Worm (Caenorhabditis elegans) whole organism, L1 larva: Measurements from ENCODE around the gene clec-257.

Source experiments
- ceh-8 ChIP-seq: fragments of 200-800 bp; sonication (Bioruptor generic); optimal IDR thresholded peaks from 2 replicates; lab custom pipeline; 2018; ENCODE audit warnings: mild to moderate bottlenecking, missing genetic modification characterization, moderate library complexity, missing compliant biosample characterization
- elt-3 ChIP-seq, 6 experiments: fragments of 150-350 bp in 1 of 6; sonication (generic microtip); optimal IDR thresholded peaks; 2 replicates each; lab custom pipeline; 2017 to 2018; ENCODE audit warnings: missing biosample characterization in 6 of 6, missing genetic modification characterization in 6 of 6, inconsistent platforms in 1 of 6
- fkh-8 ChIP-seq: sonication (generic microtip); optimal IDR thresholded peaks from 2 replicates; lab custom pipeline; 2016; ENCODE audit warnings: mild to moderate bottlenecking, missing genetic modification characterization, missing compliant biosample characterization
- lin-15B ChIP-seq: fragments of 150-350 bp; sonication (generic microtip); optimal IDR thresholded peaks from 3 replicates; lab custom pipeline; 2014; ENCODE audit warnings: missing biosample characterization, missing genetic modification characterization
- nhr-11 ChIP-seq: fragments of 150-350 bp; optimal IDR thresholded peaks from 2 replicates; lab custom pipeline; 2014; ENCODE audit warnings: missing biosample characterization, missing genetic modification characterization
- nhr-12 ChIP-seq: sonication (generic microtip); optimal IDR thresholded peaks from 2 replicates; lab custom pipeline; 2017; ENCODE audit warnings: missing biosample characterization, missing genetic modification characterization
- nhr-19 ChIP-seq: fragments of 200-800 bp; sonication (Bioruptor generic); conservative IDR thresholded peaks from 2 replicates; pipeline ENCODE4 v1.3.6; 2022; ENCODE audit warnings: missing genetic modification characterization, missing compliant biosample characterization
- nhr-237 ChIP-seq: fragments of 150-350 bp; optimal IDR thresholded peaks from 2 replicates; lab custom pipeline; 2014; ENCODE audit warnings: missing biosample characterization, missing genetic modification characterization
- skn-1 ChIP-seq: fragments of 150-350 bp; optimal IDR thresholded peaks from 2 replicates; lab custom pipeline; 2014; ENCODE audit warnings: missing biosample characterization, missing genetic modification characterization
- tlp-1 ChIP-seq: fragments of 150-350 bp; optimal IDR thresholded peaks from 2 replicates; lab custom pipeline; 2014; ENCODE audit warnings: missing biosample characterization, missing genetic modification characterization
- xbp-1 ChIP-seq: sonication (generic microtip); optimal IDR thresholded peaks from 2 replicates; lab custom pipeline; 2016; ENCODE audit warnings: missing genetic modification characterization, missing compliant biosample characterization
- zag-1 ChIP-seq: fragments of 150-350 bp; optimal IDR thresholded peaks from 2 replicates; lab custom pipeline; 2014; ENCODE audit warnings: missing biosample characterization, missing genetic modification characterization
- ztf-11 ChIP-seq, 2 experiments: sonication (generic microtip); optimal IDR thresholded peaks; 2 replicates each; lab custom pipeline; 2016 to 2017; ENCODE audit warnings: missing genetic modification characterization in 2 of 2, missing biosample characterization in 1 of 2, missing compliant biosample characterization in 1 of 2

DNA sequence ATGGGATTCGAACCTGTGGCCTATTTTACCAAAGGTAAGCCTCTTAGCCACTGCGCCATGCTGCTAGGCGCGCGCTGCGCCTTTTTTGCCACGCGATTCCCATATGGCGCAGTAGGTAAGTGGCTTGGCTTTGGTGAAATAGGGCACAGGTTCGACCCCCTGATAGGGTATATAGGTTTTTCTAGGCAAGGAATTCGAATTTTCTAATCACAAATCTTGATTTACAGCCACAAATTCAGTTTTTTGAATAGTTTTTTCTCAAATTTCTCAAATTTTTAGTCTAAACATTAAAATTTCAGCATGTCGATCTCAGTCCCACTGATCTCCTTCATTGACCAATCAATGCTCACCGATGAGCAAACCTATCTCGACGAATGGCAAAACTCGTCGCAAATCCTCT, 37.8 kb downstream of the clec-257 start, which contains the start of gene C54E10.3:
- no peak for TF ChIP-seq nhr-12 (tag; lab: Kevin White, UChicago)
- no peak for TF ChIP-seq zag-1 (tag; lab: Kevin White, UChicago)
- no peak for TF ChIP-seq xbp-1 (tag; lab: Kevin White, UChicago)
- TF ChIP-seq nhr-19 (GFP tag; lab: Robert Waterston, UW) = no peak
- no peak for TF ChIP-seq fkh-8 (tag; lab: Kevin White, UChicago)
- no peak for TF ChIP-seq skn-1 (tag; lab: Kevin White, UChicago)
- TF ChIP-seq tlp-1 (tag; lab: Kevin White, UChicago) = no peak
- no peak for TF ChIP-seq nhr-11
- TF ChIP-seq elt-3 (tag; optimal IDR thresholded peaks at IDR 0.05; lab: Kevin White, UChicago) = no peak
- no peak for TF ChIP-seq nhr-237 (tag; lab: Kevin White, UChicago)
- no peak for TF ChIP-seq ceh-8 (GFP tag; lab: Kevin White, UChicago)
- TF ChIP-seq lin-15B (tag; lab: Kevin White, UChicago) = no peak
- TF ChIP-seq ztf-11 (tag; optimal IDR thresholded peaks at IDR 0.05; lab: Kevin White, UChicago) = no peak
